Fruit fly (Drosophila melanogaster) whole organism, embryonic: ENCODE data around the gene CrebB.

Source experiments
- BEAF-32 ChIP-seq: fragments of 200-800 bp; sonication (Bioruptor generic); optimal IDR thresholded peaks from 3 replicates; lab custom pipeline; 2017; ENCODE audit warnings: missing biosample characterization, missing genetic modification characterization, mild to moderate bottlenecking, moderate library complexity, missing genetic modification reagents
- Blimp-1 ChIP-seq: fragments of 200-800 bp; sonication (Bioruptor generic); optimal IDR thresholded peaks from 3 replicates; lab custom pipeline; 2018; ENCODE audit warnings: missing biosample characterization, missing genetic modification characterization, mild to moderate bottlenecking, moderate library complexity, missing genetic modification reagents
- CG10209 ChIP-seq: fragments of 200-800 bp; sonication (Bioruptor generic); optimal IDR thresholded peaks from 3 replicates; lab custom pipeline; 2017; ENCODE audit warnings: missing biosample characterization, mild to moderate bottlenecking, missing genetic modification characterization, missing genetic modification reagents
- CG10274 ChIP-seq: fragments of 200-800 bp; sonication (Bioruptor generic); optimal IDR thresholded peaks from 3 replicates; lab custom pipeline; 2017; ENCODE audit warnings: missing biosample characterization, mild to moderate bottlenecking, missing genetic modification characterization
- CG10979 ChIP-seq: fragments of 200-800 bp; sonication (Bioruptor generic); optimal IDR thresholded peaks from 2 replicates; lab custom pipeline; 2018; ENCODE audit warnings: missing biosample characterization, mild to moderate bottlenecking, missing genetic modification characterization, moderate library complexity
- CG11398 ChIP-seq: fragments of 200-800 bp; sonication (Bioruptor generic); optimal IDR thresholded peaks from 2 replicates; lab custom pipeline; 2016; ENCODE audit warnings: missing biosample characterization, missing genetic modification characterization
- CG11456 ChIP-seq: fragments of 200-800 bp; sonication (Bioruptor generic); IDR thresholded peaks from 3 replicates; pipeline ENCODE4 v1.3.6; 2022; ENCODE audit warnings: missing biosample characterization, missing genetic modification characterization
- CG12104 ChIP-seq: fragments of 200-800 bp; sonication (Bioruptor generic); optimal IDR thresholded peaks from 3 replicates; lab custom pipeline; 2016; ENCODE audit warnings: missing biosample characterization, missing genetic modification characterization
- CG15269 ChIP-seq: fragments of 200-800 bp; sonication (Bioruptor generic); optimal IDR thresholded peaks from 2 replicates; lab custom pipeline; 2018; ENCODE audit warnings: missing biosample characterization, mild to moderate bottlenecking, missing genetic modification characterization, moderate library complexity
- CG15514 ChIP-seq: fragments of 200-800 bp; sonication (Bioruptor generic); optimal IDR thresholded peaks from 3 replicates; lab custom pipeline; 2017; ENCODE audit warnings: missing biosample characterization, missing genetic modification characterization, mild to moderate bottlenecking, moderate library complexity, missing genetic modification reagents
- CG15601 ChIP-seq: fragments of 200-800 bp; sonication (Bioruptor generic); optimal IDR thresholded peaks from 3 replicates; lab custom pipeline; 2019; ENCODE audit warnings: missing biosample characterization, mild to moderate bottlenecking, missing genetic modification characterization, moderate library complexity
- CG2202 ChIP-seq: fragments of 200-800 bp; sonication (Bioruptor generic); optimal IDR thresholded peaks from 2 replicates; lab custom pipeline; 2018; ENCODE audit warnings: missing biosample characterization, mild to moderate bottlenecking, missing genetic modification characterization
- CG2875 ChIP-seq: fragments of 200-800 bp; sonication (Bioruptor generic); optimal IDR thresholded peaks from 2 replicates; lab custom pipeline; 2017; ENCODE audit warnings: missing biosample characterization, mild to moderate bottlenecking, missing genetic modification characterization, missing genetic modification reagents
- CG43689 ChIP-seq: fragments of 200-800 bp; sonication (Bioruptor generic); IDR thresholded peaks from 2 replicates; pipeline ENCODE4 v1.3.6; 2022; ENCODE audit warnings: missing biosample characterization, missing genetic modification characterization
- CG4424 ChIP-seq: fragments of 200-800 bp; sonication (Bioruptor generic); optimal IDR thresholded peaks from 3 replicates; lab custom pipeline; 2016; ENCODE audit warnings: missing biosample characterization, missing genetic modification characterization
- CG9609 ChIP-seq: fragments of 200-800 bp; sonication (Bioruptor generic); optimal IDR thresholded peaks from 3 replicates; lab custom pipeline; 2016; ENCODE audit warnings: missing biosample characterization, missing genetic modification characterization
- CG9797 ChIP-seq: fragments of 200-800 bp; sonication (Bioruptor generic); optimal IDR thresholded peaks from 3 replicates; lab custom pipeline; 2018; ENCODE audit warnings: missing biosample characterization, mild to moderate bottlenecking, missing genetic modification characterization
- CHES-1-like ChIP-seq: fragments of 200-800 bp; sonication (Bioruptor generic); optimal IDR thresholded peaks from 2 replicates; lab custom pipeline; 2016; ENCODE audit warnings: missing biosample characterization, missing genetic modification characterization
- Camta ChIP-seq: fragments of 200-800 bp; sonication (Bioruptor generic); optimal IDR thresholded peaks from 2 replicates; lab custom pipeline; 2016; ENCODE audit warnings: missing biosample characterization, missing genetic modification characterization
- Doc2 ChIP-seq: fragments of 200-800 bp; sonication (Bioruptor generic); IDR thresholded peaks from 2 replicates; pipeline ENCODE4 v1.3.6; 2022; ENCODE audit warnings: missing biosample characterization, missing genetic modification characterization
- HLHmδ ChIP-seq: fragments of 200-800 bp; sonication (Bioruptor generic); optimal IDR thresholded peaks from 2 replicates; lab custom pipeline; 2018; ENCODE audit warnings: missing biosample characterization, mild to moderate bottlenecking, missing genetic modification characterization, moderate library complexity
- Hand ChIP-seq: fragments of 200-800 bp; sonication (Bioruptor generic); optimal IDR thresholded peaks from 2 replicates; lab custom pipeline; 2017; ENCODE audit warnings: mild to moderate bottlenecking, missing biosample characterization, missing genetic modification reagents, missing genetic modification characterization
- Hr51 ChIP-seq, 2 experiments: fragments of 200-800 bp; sonication (Bioruptor generic); optimal IDR thresholded peaks; 2 replicates in 1 of 2; 3 replicates in 1 of 2; lab custom pipeline; 2016 to 2018; ENCODE audit warnings: missing biosample characterization in 2 of 2, missing genetic modification characterization in 2 of 2, mild to moderate bottlenecking in 1 of 2, moderate library complexity in 1 of 2
- Myb ChIP-seq: fragments of 200-800 bp; sonication (Bioruptor generic); optimal IDR thresholded peaks from 2 replicates; lab custom pipeline; 2016; ENCODE audit warnings: missing biosample characterization, missing genetic modification characterization
- Ravus ChIP-seq: fragments of 200-800 bp; sonication (Bioruptor generic); IDR thresholded peaks from 2 replicates; pipeline ENCODE4 v1.3.6; 2022; ENCODE audit warnings: missing biosample characterization, missing genetic modification characterization
- Spps ChIP-seq: fragments of 200-800 bp; sonication (Bioruptor generic); optimal IDR thresholded peaks from 2 replicates; lab custom pipeline; 2018; ENCODE audit warnings: missing biosample characterization, mild to moderate bottlenecking, missing genetic modification characterization
- Tbp ChIP-seq: fragments of >200 bp; optimal IDR thresholded peaks from 2 replicates; lab custom pipeline; 2018; ENCODE audit warnings: missing biosample characterization, missing genetic modification characterization
- Xrp1 ChIP-seq: fragments of 200-800 bp; sonication (Bioruptor generic); IDR thresholded peaks from 2 replicates; pipeline ENCODE4 v1.3.6; 2022; ENCODE audit warnings: missing biosample characterization, missing genetic modification characterization
- bigmax ChIP-seq: fragments of 200-800 bp; sonication (Bioruptor generic); optimal IDR thresholded peaks from 2 replicates; lab custom pipeline; 2018; ENCODE audit warnings: missing biosample characterization, mild to moderate bottlenecking, missing genetic modification characterization
- chn ChIP-seq: fragments of 200-800 bp; sonication (Bioruptor generic); optimal IDR thresholded peaks from 2 replicates; lab custom pipeline; 2016; ENCODE audit warnings: missing biosample characterization, missing genetic modification characterization
- gcm ChIP-seq: fragments of 200-800 bp; sonication (Bioruptor generic); optimal IDR thresholded peaks from 2 replicates; lab custom pipeline; 2019; ENCODE audit warnings: missing biosample characterization, mild to moderate bottlenecking, missing genetic modification characterization, moderate library complexity
- gem ChIP-seq: fragments of 200-800 bp; sonication (Bioruptor generic); optimal IDR thresholded peaks from 2 replicates; lab custom pipeline; 2019; ENCODE audit warnings: missing biosample characterization, mild to moderate bottlenecking, missing genetic modification characterization, moderate library complexity
- h ChIP-seq: fragments of >200 bp; optimal IDR thresholded peaks from 2 replicates; lab custom pipeline; 2017
- ind ChIP-seq: fragments of 200-800 bp; sonication (Bioruptor generic); optimal IDR thresholded peaks from 3 replicates; lab custom pipeline; 2016; ENCODE audit warnings: missing biosample characterization, missing genetic modification characterization
- lmd ChIP-seq: fragments of 200-800 bp; sonication (Bioruptor generic); IDR thresholded peaks from 2 replicates; pipeline ENCODE4 v1.3.6; 2022; ENCODE audit warnings: missing biosample characterization, missing genetic modification characterization
- lola ChIP-seq, 3 experiments: fragments of >200 bp in 2 of 3; fragments of 200-800 bp in 1 of 3; sonication (Bioruptor generic) in 1 of 3; optimal IDR thresholded peaks; 2 replicates each; lab custom pipeline; 2017 to 2019; ENCODE audit warnings: missing biosample characterization in 3 of 3, missing genetic modification characterization in 3 of 3, mild to moderate bottlenecking in 1 of 3, moderate library complexity in 1 of 3
- mam ChIP-seq: fragments of 200-800 bp; sonication (Bioruptor generic); optimal IDR thresholded peaks from 3 replicates; lab custom pipeline; 2016; ENCODE audit warnings: missing biosample characterization, missing genetic modification characterization
- nmo ChIP-seq: fragments of 200-800 bp; sonication (Bioruptor generic); optimal IDR thresholded peaks from 2 replicates; lab custom pipeline; 2018; ENCODE audit warnings: missing biosample characterization, mild to moderate bottlenecking, missing genetic modification characterization, moderate library complexity
- org-1 ChIP-seq: fragments of 200-800 bp; sonication (Bioruptor generic); optimal IDR thresholded peaks from 2 replicates; lab custom pipeline; 2017; ENCODE audit warnings: missing biosample characterization, missing genetic modification characterization
- phol ChIP-seq: fragments of 200-800 bp; sonication (Bioruptor generic); optimal IDR thresholded peaks from 3 replicates; lab custom pipeline; 2018; ENCODE audit warnings: missing biosample characterization, mild to moderate bottlenecking, missing genetic modification characterization, moderate library complexity
- pita ChIP-seq: fragments of 200-800 bp; sonication (Bioruptor generic); optimal IDR thresholded peaks from 2 replicates; lab custom pipeline; 2017; ENCODE audit warnings: missing biosample characterization, mild to moderate bottlenecking, missing genetic modification characterization
- sc ChIP-seq, 3 experiments: fragments of >200 bp in 2 of 3; fragments of 200-800 bp in 1 of 3; sonication (Bioruptor generic) in 1 of 3; optimal IDR thresholded peaks; 2 replicates in 2 of 3; 3 replicates in 1 of 3; lab custom pipeline; 2017; ENCODE audit warnings: mild to moderate bottlenecking in 1 of 3, missing biosample characterization in 1 of 3, missing genetic modification characterization in 1 of 3, missing genetic modification reagents in 1 of 3
- sens ChIP-seq: fragments of 200-800 bp; sonication (Bioruptor generic); peaks from one replicate; lab custom pipeline; 2016; ENCODE audit warnings: missing biosample characterization, missing genetic modification characterization
- slou ChIP-seq: fragments of 200-800 bp; sonication (Bioruptor generic); optimal IDR thresholded peaks from 3 replicates; lab custom pipeline; 2016; ENCODE audit warnings: missing biosample characterization, missing genetic modification characterization
- slp2 ChIP-seq: fragments of 200-800 bp; sonication (Bioruptor generic); optimal IDR thresholded peaks from 2 replicates; lab custom pipeline; 2016; ENCODE audit warnings: missing biosample characterization, missing genetic modification characterization
- sob ChIP-seq: fragments of 200-800 bp; sonication (Bioruptor generic); IDR thresholded peaks from 2 replicates; pipeline ENCODE4 v1.3.6; 2022; ENCODE audit warnings: missing biosample characterization, missing genetic modification characterization
- vnd ChIP-seq: fragments of 200-800 bp; sonication (Bioruptor generic); IDR thresholded peaks from 3 replicates; pipeline ENCODE4 v1.3.6; 2022; ENCODE audit warnings: missing biosample characterization, missing genetic modification characterization; ENCODE audit not compliant: partially characterized antibody
- yki ChIP-seq: fragments of >200 bp; optimal IDR thresholded peaks from 3 replicates; lab custom pipeline; 2018

The CrebB gene

DNA sequence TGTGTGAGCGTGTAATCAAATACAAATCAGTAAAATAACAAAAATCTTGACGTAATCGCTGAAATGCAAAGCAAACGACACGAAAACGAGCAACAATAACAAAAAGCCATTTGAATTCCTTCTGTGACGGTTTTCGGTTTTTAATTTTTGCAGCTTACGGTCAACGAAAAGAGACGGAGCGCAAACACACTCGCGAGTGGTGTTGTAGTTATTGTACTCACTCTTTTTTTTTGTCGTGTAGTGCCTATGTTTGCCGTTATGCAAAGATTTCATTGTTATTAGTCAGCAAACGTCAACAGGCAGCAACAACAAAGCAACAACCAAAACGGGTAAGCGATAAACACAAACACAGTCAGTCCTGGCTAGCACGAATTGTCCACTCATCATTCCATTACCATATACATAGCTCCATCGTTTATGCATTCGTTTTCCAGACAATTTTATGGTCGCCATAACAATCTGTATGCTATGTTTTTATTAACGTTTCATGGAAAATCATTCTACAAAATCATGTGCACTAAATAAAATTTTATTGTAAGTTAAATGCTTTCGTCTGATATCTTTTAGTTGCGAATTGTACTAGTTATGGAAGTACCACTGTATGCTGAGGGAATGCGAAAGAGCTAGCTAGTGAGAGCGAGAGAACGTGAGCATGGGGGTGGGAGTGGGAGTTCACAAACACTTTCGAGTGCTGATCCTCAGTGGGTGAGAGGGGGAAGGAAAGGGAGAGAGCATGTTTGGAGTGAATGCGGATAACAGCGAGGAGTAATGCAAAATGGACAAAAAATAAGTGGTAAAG is 893 bp downstream of the CrebB start (continued):
- TF ChIP-seq sc (optimal IDR thresholded peaks at IDR 0.05; lab: Kevin White, UChicago), result no peak
- peak; percentile 20 for TF ChIP-seq sc (GFP tag; optimal IDR thresholded peaks at IDR 0.05; lab: Kevin White, UChicago)
- TF ChIP-seq vnd, result no peak
- TF ChIP-seq Ravus (GFP tag; lab: Robert Waterston, UW), result peak; percentile 9; the same call in 1 of the 2 replicates
- TF ChIP-seq Blimp-1, result peak; percentile 55
- peak; percentile 57 for TF ChIP-seq Myb (GFP tag; lab: Kevin White, UChicago)
- TF ChIP-seq lmd (GFP tag; lab: Robert Waterston, UW), result peak; percentile 91
- peak; percentile 90 for TF ChIP-seq CG15269 (tag; lab: Kevin White, UChicago)
- peak; percentile 50 for TF ChIP-seq CG15514
- TF ChIP-seq Tbp (GFP tag; lab: Kevin White, UChicago), result no peak
- peak; percentile 43 for TF ChIP-seq CG15601 (tag; lab: Kevin White, UChicago)
- no peak for TF ChIP-seq slou (GFP tag; lab: Kevin White, UChicago)
- TF ChIP-seq CG11398 (GFP tag; lab: Kevin White, UChicago), result no peak
- peak; percentile 69 for TF ChIP-seq CG10209 (GFP tag; lab: Kevin White, UChicago)
- TF ChIP-seq Doc2 (GFP tag; lab: Robert Waterston, UW), result no peak
- TF ChIP-seq Hand (GFP tag; lab: Kevin White, UChicago), result peak; percentile 77
- peak; percentile 72 for TF ChIP-seq Xrp1 (GFP tag; lab: Robert Waterston, UW)
- no peak for TF ChIP-seq h
- peak; percentile 80 for TF ChIP-seq sob (GFP tag; lab: Robert Waterston, UW)
- TF ChIP-seq lola (GFP tag; optimal IDR thresholded peaks at IDR 0.05; lab: Kevin White, UChicago), result no peak
- no peak for TF ChIP-seq yki (lab: Kevin White, UChicago)
- TF ChIP-seq gem, result peak; percentile 81
- peak; percentile 58 for TF ChIP-seq ind (GFP tag; lab: Kevin White, UChicago)
- TF ChIP-seq nmo (GFP tag; lab: Kevin White, UChicago), result peak; percentile 66
- TF ChIP-seq Hr51 (GFP tag; optimal IDR thresholded peaks at IDR 0.05; lab: Kevin White, UChicago), result peak; percentile 9 to 83
- TF ChIP-seq CG4424, result no peak
- TF ChIP-seq bigmax (GFP tag; lab: Kevin White, UChicago), result no peak
- peak; percentile 16 for TF ChIP-seq slp2 (GFP tag; lab: Kevin White, UChicago)
- TF ChIP-seq Camta (GFP tag; lab: Kevin White, UChicago), result no peak
- peak; percentile 45 for TF ChIP-seq CG10274 (GFP tag; lab: Kevin White, UChicago)
- no peak for TF ChIP-seq HLHmδ (GFP tag; lab: Kevin White, UChicago)
- TF ChIP-seq CG9609 (GFP tag; lab: Kevin White, UChicago), result peak; percentile 54
- no peak for TF ChIP-seq pita (GFP tag; lab: Kevin White, UChicago)
- peak; percentile 13 for TF ChIP-seq chn
- TF ChIP-seq CG9797 (GFP tag; lab: Kevin White, UChicago), result no peak
- peak; percentile 26 for TF ChIP-seq CG10979
- TF ChIP-seq gcm (GFP tag; lab: Kevin White, UChicago), result peak; percentile 50
- TF ChIP-seq CG11456 (GFP tag; lab: Robert Waterston, UW), result peak; percentile 61; the same call in 2 of the 3 replicates
- TF ChIP-seq CG2875 (GFP tag; lab: Kevin White, UChicago), result peak; percentile 11
- TF ChIP-seq CG43689 (GFP tag; lab: Robert Waterston, UW), result peak; percentile 55
- peak; percentile 72 for TF ChIP-seq CHES-1-like
- peak; percentile 0 for TF ChIP-seq Spps (tag; lab: Kevin White, UChicago)
- TF ChIP-seq mam (GFP tag; lab: Kevin White, UChicago), result peak; percentile 79
- no peak for TF ChIP-seq CG2202
- TF ChIP-seq CG12104 (GFP tag; lab: Kevin White, UChicago), result peak; percentile 30
- TF ChIP-seq org-1 (GFP tag; lab: Kevin White, UChicago), result peak; percentile 48
- peak; percentile 65 for TF ChIP-seq phol
- no peak for TF ChIP-seq BEAF-32 (GFP tag; lab: Kevin White, UChicago)
- TF ChIP-seq sens, result peak; percentile 90
